Worm (Caenorhabditis elegans): ENCODE measurements around the gene trm-2A.

Gene trm-2A

DNA sequence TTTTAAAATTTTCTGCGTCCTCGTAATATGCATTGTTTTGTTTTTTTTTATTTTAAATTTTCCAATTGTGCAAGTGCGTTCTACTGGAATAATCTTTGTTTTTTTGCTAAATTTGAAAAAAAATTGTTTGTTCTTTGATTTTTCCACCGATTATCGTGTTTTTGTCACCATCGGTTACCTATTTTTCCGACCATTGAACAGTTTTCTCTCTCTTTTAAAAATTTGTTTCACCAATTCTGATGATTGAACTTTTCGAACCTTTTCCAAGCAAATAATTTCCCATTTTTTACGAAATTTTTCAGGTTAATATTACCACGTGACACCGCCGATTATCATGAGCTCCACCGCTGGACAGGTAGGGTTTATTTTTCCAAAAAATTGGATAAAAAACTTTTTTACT is 6.7 kb downstream of the trm-2A start, which contains the start of gene adh-5:
adh-5 (plus strand) TSS at position 301 of the 400 bp plus-strand sequence.
- TF ChIP-seq hnd-1 (tag; optimal IDR thresholded peaks at IDR 0.05), result no peak
- no peak for TF ChIP-seq ama-1 (optimal IDR thresholded peaks at IDR 0.05)
- no peak for TF ChIP-seq ceh-36 (tag; optimal IDR thresholded peaks at IDR 0.05)
- TF ChIP-seq aly-1 (tag; optimal IDR thresholded peaks at IDR 0.05), result no peak
- no peak for TF ChIP-seq pes-1 (GFP tag; IDR thresholded peaks at IDR 0.05)
- TF ChIP-seq tbx-11 (GFP tag; IDR thresholded peaks at IDR 0.05), result no peak
- TF ChIP-seq flt-1 (GFP tag; IDR thresholded peaks at IDR 0.05), result no peak
- no peak for TF ChIP-seq ceh-13 (GFP tag; optimal IDR thresholded peaks at IDR 0.05)
- TF ChIP-seq scrt-1 (GFP tag; IDR thresholded peaks at IDR 0.05), result no peak
- TF ChIP-seq F13C5.2 (tag; optimal IDR thresholded peaks at IDR 0.05), result no peak

DNA sequence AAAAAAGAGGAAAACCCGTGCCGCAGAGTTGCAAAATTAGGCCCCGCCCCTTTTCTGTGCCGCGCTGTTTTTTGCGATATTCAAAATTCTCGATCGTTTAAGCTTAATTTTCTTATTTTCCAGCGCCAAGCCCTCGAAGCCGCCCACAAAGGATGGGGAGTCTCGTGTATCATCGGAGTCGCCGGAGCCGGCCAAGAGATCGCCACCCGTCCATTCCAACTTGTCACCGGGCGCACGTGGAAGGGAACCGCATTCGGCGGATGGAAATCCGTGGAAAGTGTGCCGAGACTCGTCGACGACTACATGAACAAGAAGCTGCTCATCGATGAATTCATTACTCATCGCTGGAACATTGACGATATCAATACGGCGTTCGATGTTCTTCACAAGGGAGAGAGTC is 11.0 kb downstream of the trm-2A start:
- TF ChIP-seq aly-1 (tag; optimal IDR thresholded peaks at IDR 0.05) (no peak), tbx-11 (GFP tag; IDR thresholded peaks at IDR 0.05) (no peak), pes-1 (GFP tag; IDR thresholded peaks at IDR 0.05) (no peak), hmbx-1 (tag; optimal IDR thresholded peaks at IDR 0.05) (no peak), flt-1 (GFP tag; IDR thresholded peaks at IDR 0.05) (no peak), ceh-13 (GFP tag; optimal IDR thresholded peaks at IDR 0.05) (no peak)

DNA sequence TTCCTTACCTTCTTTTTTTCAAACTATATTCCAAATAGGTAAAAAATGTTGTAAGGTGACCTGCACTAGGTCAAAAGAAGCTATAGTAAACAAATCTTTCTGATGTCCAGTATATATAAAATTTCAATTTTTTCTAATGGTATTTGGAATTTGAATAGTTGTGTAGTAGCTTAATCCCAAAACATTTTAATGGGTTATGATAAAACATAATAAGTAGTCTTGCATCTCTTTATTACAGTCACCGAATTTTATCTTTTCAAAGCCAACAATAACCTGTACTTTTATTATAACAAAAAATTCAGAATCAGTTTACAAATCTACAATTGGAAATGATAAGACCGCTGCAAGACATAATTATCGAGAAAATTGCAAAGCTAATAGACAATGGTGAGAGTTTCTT is 12.7 kb downstream of the trm-2A start, which contains the start of gene H24K24.2:
H24K24.2 (plus strand) TSS at position 301 of the 400 bp plus-strand sequence.
- TF ChIP-seq ama-1 (optimal IDR thresholded peaks at IDR 0.05), result no peak
- TF ChIP-seq hmbx-1 (tag; optimal IDR thresholded peaks at IDR 0.05), result no peak
- no peak for TF ChIP-seq hmg-4 (GFP tag; optimal IDR thresholded peaks at IDR 0.05)

DNA sequence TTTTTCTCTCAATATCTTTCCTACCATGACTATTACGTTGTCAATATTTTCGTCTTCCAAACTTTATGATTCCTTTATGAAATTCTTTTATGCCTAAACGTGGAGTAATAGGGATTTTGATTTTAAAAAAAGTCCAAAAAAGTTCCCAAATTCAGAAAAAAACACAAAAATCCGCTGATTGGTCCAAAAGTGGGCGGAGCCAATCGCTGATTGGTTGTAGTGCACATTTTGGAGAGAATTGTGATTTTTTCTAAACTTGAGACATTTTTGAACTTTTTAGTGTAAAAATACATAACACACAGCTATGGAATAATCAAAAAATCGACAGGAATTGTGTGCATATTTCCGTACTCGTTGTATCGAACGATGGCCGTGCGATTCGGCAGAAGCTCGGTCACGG is 34.6 kb downstream of the trm-2A start:
- TF ChIP-seq ama-1 (optimal IDR thresholded peaks at IDR 0.05) (no peak), tra-4 (tag; optimal IDR thresholded peaks at IDR 0.05) (no peak), B0310.2 (tag; optimal IDR thresholded peaks at IDR 0.05) (no peak), aly-1 (tag; optimal IDR thresholded peaks at IDR 0.05) (no peak), tbx-37 (GFP tag; conservative IDR thresholded peaks at IDR 0.05) (no peak), F13C5.2 (tag; optimal IDR thresholded peaks at IDR 0.05) (no peak), ets-7 (tag; optimal IDR thresholded peaks at IDR 0.05) (no peak), pes-1 (GFP tag; IDR thresholded peaks at IDR 0.05) (no peak), hmbx-1 (tag; optimal IDR thresholded peaks at IDR 0.05) (no peak), ceh-13 (GFP tag; optimal IDR thresholded peaks at IDR 0.05) (no peak), hmg-4 (GFP tag; optimal IDR thresholded peaks at IDR 0.05) (no peak), hnd-1 (tag; optimal IDR thresholded peaks at IDR 0.05) (no peak), flt-1 (GFP tag; IDR thresholded peaks at IDR 0.05) (no peak), scrt-1 (GFP tag; IDR thresholded peaks at IDR 0.05) (no peak), tbx-11 (GFP tag; IDR thresholded peaks at IDR 0.05) (no peak), sea-1 (GFP tag; conservative IDR thresholded peaks at IDR 0.05) (no peak), ceh-36 (tag; optimal IDR thresholded peaks at IDR 0.05) (no peak)

DNA sequence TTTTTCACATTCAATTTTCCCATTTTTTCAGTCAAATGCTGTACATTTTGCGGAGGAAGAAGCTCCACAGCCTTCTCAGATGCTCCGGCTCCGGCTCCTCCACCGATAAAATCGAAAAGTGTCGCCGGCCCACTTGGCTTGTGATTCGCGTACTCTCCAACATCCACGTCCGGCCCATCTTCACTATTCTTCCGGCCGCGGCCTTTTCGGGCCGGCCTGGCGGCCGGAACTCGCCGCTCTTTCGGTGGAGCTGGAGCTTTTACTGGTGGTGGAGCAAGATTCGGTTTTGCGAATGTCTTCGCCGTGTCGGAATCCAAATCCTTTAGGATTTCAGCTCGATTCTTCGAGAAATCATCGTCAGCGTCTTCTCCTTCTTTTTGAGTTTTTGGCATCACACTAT is 37.8 kb downstream of the trm-2A start:
- TF ChIP-seq ceh-13 (GFP tag; optimal IDR thresholded peaks at IDR 0.05), result no peak
- no peak for TF ChIP-seq tbx-37 (GFP tag; conservative IDR thresholded peaks at IDR 0.05)
- TF ChIP-seq sea-1 (GFP tag; conservative IDR thresholded peaks at IDR 0.05), result no peak
- no peak for TF ChIP-seq flt-1 (GFP tag; IDR thresholded peaks at IDR 0.05)
- no peak for TF ChIP-seq hmbx-1 (tag; optimal IDR thresholded peaks at IDR 0.05)
- no peak for TF ChIP-seq B0310.2 (tag; optimal IDR thresholded peaks at IDR 0.05)
- TF ChIP-seq hnd-1 (tag; optimal IDR thresholded peaks at IDR 0.05), result no peak
- no peak for TF ChIP-seq ceh-36 (tag; optimal IDR thresholded peaks at IDR 0.05)
- no peak for TF ChIP-seq scrt-1 (GFP tag; IDR thresholded peaks at IDR 0.05)
- TF ChIP-seq ets-7 (tag; optimal IDR thresholded peaks at IDR 0.05), result no peak
- TF ChIP-seq F13C5.2 (tag; optimal IDR thresholded peaks at IDR 0.05), result no peak
- TF ChIP-seq tra-4 (tag; optimal IDR thresholded peaks at IDR 0.05), result no peak
- no peak for TF ChIP-seq pes-1 (GFP tag; IDR thresholded peaks at IDR 0.05)
- no peak for TF ChIP-seq hmg-4 (GFP tag; optimal IDR thresholded peaks at IDR 0.05)
- no peak for TF ChIP-seq ama-1 (optimal IDR thresholded peaks at IDR 0.05)
- no peak for TF ChIP-seq tbx-11 (GFP tag; IDR thresholded peaks at IDR 0.05)

DNA sequence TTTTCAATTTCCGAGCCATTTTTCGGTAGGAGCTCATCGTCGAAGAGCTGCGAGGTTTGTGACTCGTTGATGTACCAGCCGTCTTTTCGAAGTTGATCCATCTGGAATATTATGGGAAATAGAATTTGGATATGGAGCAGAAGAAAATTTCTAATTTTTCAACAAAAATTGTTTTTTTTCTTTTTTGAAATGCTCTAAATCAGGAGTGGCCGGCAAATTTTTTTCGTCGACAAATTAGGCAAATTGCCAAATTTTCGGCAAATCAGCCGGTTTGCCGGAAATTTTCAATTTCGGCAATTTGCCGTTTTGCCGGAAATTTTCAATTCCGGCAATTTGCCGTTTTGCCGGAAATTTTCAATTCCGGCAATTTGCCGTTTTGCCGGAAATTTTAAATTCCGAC is 40.4 kb downstream of the trm-2A start, which contains the start of gene Y50D4C.3:
Y50D4C.3 (minus strand) TSS at position 101 of the 400 bp plus-strand sequence.
- TF ChIP-seq sea-1 (GFP tag; conservative IDR thresholded peaks at IDR 0.05) (no peak), B0310.2 (tag; optimal IDR thresholded peaks at IDR 0.05) (no peak), tbx-37 (GFP tag; conservative IDR thresholded peaks at IDR 0.05) (no peak), hnd-1 (tag; optimal IDR thresholded peaks at IDR 0.05) (no peak), ama-1 (optimal IDR thresholded peaks at IDR 0.05) (no peak), ceh-13 (GFP tag; optimal IDR thresholded peaks at IDR 0.05) (no peak), pes-1 (GFP tag; IDR thresholded peaks at IDR 0.05) (no peak), hmbx-1 (tag; optimal IDR thresholded peaks at IDR 0.05) (no peak), scrt-1 (GFP tag; IDR thresholded peaks at IDR 0.05) (no peak), aly-1 (tag; optimal IDR thresholded peaks at IDR 0.05) (no peak)

DNA sequence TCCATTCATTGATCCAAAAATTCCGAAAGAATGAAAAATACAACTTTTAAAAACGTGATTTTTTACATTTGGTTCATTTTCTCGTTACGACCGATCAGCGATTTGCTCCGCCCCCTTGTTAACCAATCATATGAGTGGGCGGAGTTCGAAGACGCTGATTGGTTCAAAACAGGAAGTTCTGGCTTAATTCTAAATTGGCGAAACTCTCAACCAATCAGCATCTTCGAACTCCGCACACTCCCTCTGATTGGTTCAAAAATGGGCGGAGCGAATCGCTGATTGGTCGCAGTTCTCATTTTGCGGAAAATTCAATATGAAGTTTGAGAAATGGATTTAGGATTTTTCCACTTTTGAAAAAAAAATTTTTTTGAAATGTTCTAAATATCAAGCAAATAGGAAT is 41.1 kb downstream of the trm-2A start:
- TF ChIP-seq pes-1 (GFP tag; IDR thresholded peaks at IDR 0.05) (no peak), ama-1 (optimal IDR thresholded peaks at IDR 0.05) (no peak), aly-1 (tag; optimal IDR thresholded peaks at IDR 0.05) (no peak), tbx-37 (GFP tag; conservative IDR thresholded peaks at IDR 0.05) (no peak), ets-7 (tag; optimal IDR thresholded peaks at IDR 0.05) (no peak), hmg-4 (GFP tag; optimal IDR thresholded peaks at IDR 0.05) (no peak), ceh-13 (GFP tag; optimal IDR thresholded peaks at IDR 0.05) (no peak)

DNA sequence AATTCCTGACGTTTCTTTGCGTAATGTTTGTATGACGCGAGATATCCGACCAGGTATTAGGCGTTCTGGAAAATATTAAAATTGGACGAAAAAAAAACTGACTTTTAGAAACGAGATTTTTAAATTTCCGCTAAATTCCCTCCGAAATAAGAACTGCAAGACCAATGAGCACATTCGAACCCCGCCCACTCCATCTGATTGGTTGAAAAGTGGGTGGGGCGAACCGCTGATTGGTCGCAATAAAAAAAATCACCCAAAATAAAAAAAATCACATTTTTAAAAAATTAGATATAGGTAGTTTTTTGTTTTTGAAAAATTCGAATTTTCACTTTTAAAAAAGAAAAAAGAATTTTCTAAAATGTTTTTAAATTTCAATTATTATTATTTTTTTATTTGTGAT is 44.3 kb downstream of the trm-2A start:
- no peak for TF ChIP-seq ceh-36 (tag; optimal IDR thresholded peaks at IDR 0.05)
- no peak for TF ChIP-seq pes-1 (GFP tag; IDR thresholded peaks at IDR 0.05)
- TF ChIP-seq tbx-11 (GFP tag; IDR thresholded peaks at IDR 0.05), result no peak
- TF ChIP-seq hmg-4 (GFP tag; optimal IDR thresholded peaks at IDR 0.05), result no peak
- no peak for TF ChIP-seq hnd-1 (tag; optimal IDR thresholded peaks at IDR 0.05)
- no peak for TF ChIP-seq sea-1 (GFP tag; conservative IDR thresholded peaks at IDR 0.05)
- no peak for TF ChIP-seq aly-1 (tag; optimal IDR thresholded peaks at IDR 0.05)
- TF ChIP-seq ets-7 (tag; optimal IDR thresholded peaks at IDR 0.05), result no peak

All from whole organism, early embryonic.